Worm (Caenorhabditis elegans) whole organism, late embryonic: ENCODE data around the gene ark-1.

Experiments
- ceh-2 ChIP-seq: sonication (generic microtip); optimal IDR thresholded peaks from 2 replicates; lab custom pipeline; 2016; ENCODE audit warnings: missing genotype, missing genetic modification characterization, missing compliant biosample characterization
- fkh-10 ChIP-seq: fragments of 150-350 bp; optimal IDR thresholded peaks from 2 replicates; lab custom pipeline; 2014; ENCODE audit warnings: missing biosample characterization, missing genetic modification reagents, missing genetic modification characterization
- lin-11 ChIP-seq: fragments of 200-800 bp; sonication (Bioruptor generic); optimal IDR thresholded peaks from 2 replicates; lab custom pipeline; 2018; ENCODE audit warnings: mild to moderate bottlenecking, missing genetic modification characterization, missing compliant biosample characterization
- madf-2 ChIP-seq: sonication (generic microtip); optimal IDR thresholded peaks from 2 replicates; lab custom pipeline; 2017; ENCODE audit warnings: missing genetic modification characterization, missing compliant biosample characterization
- nhr-11 ChIP-seq: fragments of 150-350 bp; optimal IDR thresholded peaks from 2 replicates; lab custom pipeline; 2014; ENCODE audit warnings: missing biosample characterization, missing genetic modification characterization
- pqm-1 ChIP-seq: sonication (generic microtip); optimal IDR thresholded peaks from 2 replicates; lab custom pipeline; 2016; ENCODE audit warnings: missing genetic modification characterization, missing compliant biosample characterization
- tbx-2 ChIP-seq: sonication (generic microtip); optimal IDR thresholded peaks from 2 replicates; lab custom pipeline; 2016; ENCODE audit warnings: missing genetic modification characterization, missing compliant biosample characterization
- tbx-7 ChIP-seq: sonication (generic microtip); optimal IDR thresholded peaks from 2 replicates; lab custom pipeline; 2016; ENCODE audit warnings: missing genotype, missing genetic modification characterization, missing compliant biosample characterization
- ttx-3 ChIP-seq: sonication (generic microtip); optimal IDR thresholded peaks from 2 replicates; lab custom pipeline; 2016; ENCODE audit warnings: missing genetic modification reagents, missing genetic modification characterization, missing compliant biosample characterization

DNA sequence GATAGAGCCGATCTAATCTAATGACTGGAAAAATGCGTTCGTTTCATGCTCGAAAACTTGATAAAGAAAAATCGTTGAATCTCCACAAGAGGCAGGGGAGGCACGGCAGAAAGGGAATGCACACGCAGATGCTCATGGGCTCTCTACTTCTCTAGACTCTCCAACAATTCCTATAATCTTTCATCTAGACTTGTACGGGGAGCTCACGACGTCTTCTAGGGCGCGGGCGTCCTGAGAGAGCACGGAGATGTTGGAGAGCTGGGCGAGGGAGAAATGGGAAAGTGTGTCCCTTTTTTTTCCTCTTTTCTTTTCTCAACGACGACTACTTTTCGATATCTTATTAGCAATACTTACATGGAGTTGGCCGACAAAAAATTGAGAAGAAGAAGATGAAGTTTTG, 47.6 kb downstream of the ark-1 start:
- TF ChIP-seq nhr-11, result no peak
- TF ChIP-seq pqm-1 (tag; lab: Kevin White, UChicago), result no peak
- TF ChIP-seq ttx-3 (tag; lab: Kevin White, UChicago), result no peak
- TF ChIP-seq lin-11 (tag; lab: Kevin White, UChicago), result no peak
- no peak for TF ChIP-seq tbx-7 (tag; lab: Kevin White, UChicago)
- TF ChIP-seq tbx-2 (tag; lab: Kevin White, UChicago), result no peak
- no peak for TF ChIP-seq fkh-10 (GFP tag; lab: Kevin White, UChicago)
- TF ChIP-seq ceh-2 (tag; lab: Kevin White, UChicago), result no peak
- no peak for TF ChIP-seq madf-2 (tag; lab: Kevin White, UChicago)
